Worm (Caenorhabditis elegans) whole organism, L2 larva: Measurements from ENCODE around the gene BE0003N10.1.

ENCODE experiments used
- C34F6.9 ChIP-seq: fragments of 150-350 bp; optimal IDR thresholded peaks from 2 replicates; lab custom pipeline; 2014; ENCODE audit warnings: missing biosample characterization, missing genetic modification characterization
- R02D3.7 ChIP-seq: fragments of 150-350 bp; optimal IDR thresholded peaks from 2 replicates; lab custom pipeline; 2014; ENCODE audit warnings: missing biosample characterization, missing genetic modification characterization
- Y55F3AM.14 ChIP-seq: fragments of 200-800 bp; sonication (Bioruptor generic); optimal IDR thresholded peaks from 2 replicates; lab custom pipeline; 2018; ENCODE audit warnings: mild to moderate bottlenecking, missing genetic modification characterization, missing compliant biosample characterization
- ZK546.5 ChIP-seq: sonication (generic microtip); optimal IDR thresholded peaks from 2 replicates; lab custom pipeline; 2017; ENCODE audit warnings: missing biosample characterization, missing genetic modification characterization
- alr-1 ChIP-seq: fragments of 150-350 bp; optimal IDR thresholded peaks from 2 replicates; lab custom pipeline; 2014; ENCODE audit warnings: missing biosample characterization, missing genetic modification characterization
- aly-2 ChIP-seq: fragments of 150-350 bp; optimal IDR thresholded peaks from 2 replicates; lab custom pipeline; 2014; ENCODE audit warnings: missing biosample characterization, missing genetic modification characterization
- ama-1 ChIP-seq: fragments of 150-350 bp; optimal IDR thresholded peaks from 2 replicates; lab custom pipeline; 2018; ENCODE audit warnings: inconsistent platforms
- blmp-1 ChIP-seq: sonication (generic microtip); optimal IDR thresholded peaks from 2 replicates; lab custom pipeline; 2017; ENCODE audit warnings: missing genetic modification characterization, mild to moderate bottlenecking, missing compliant biosample characterization, antibody characterized with exemption, moderate library complexity; ENCODE audit not compliant: insufficient read depth
- crh-2 ChIP-seq: sonication (generic microtip); optimal IDR thresholded peaks from 2 replicates; lab custom pipeline; 2017; ENCODE audit warnings: missing biosample characterization, missing genetic modification characterization
- dmd-4 ChIP-seq: sonication (generic microtip); optimal IDR thresholded peaks from 2 replicates; lab custom pipeline; 2017; ENCODE audit warnings: missing biosample characterization, missing genetic modification characterization
- elt-1 ChIP-seq: fragments of 150-350 bp; optimal IDR thresholded peaks from 2 replicates; lab custom pipeline; 2014; ENCODE audit warnings: missing biosample characterization, missing genetic modification characterization
- fos-1 ChIP-seq: fragments of 150-350 bp; optimal IDR thresholded peaks from 2 replicates; lab custom pipeline; 2014; ENCODE audit warnings: missing biosample characterization, missing genetic modification characterization
- gmeb-1 ChIP-seq: fragments of 150-350 bp; optimal IDR thresholded peaks from 2 replicates; lab custom pipeline; 2014; ENCODE audit warnings: missing biosample characterization, missing genetic modification characterization
- lin-13 ChIP-seq: fragments of 150-350 bp; optimal IDR thresholded peaks from 2 replicates; lab custom pipeline; 2014; ENCODE audit warnings: missing biosample characterization, missing genetic modification reagents, missing genetic modification characterization
- lin-39 ChIP-seq: fragments of 150-350 bp; optimal IDR thresholded peaks from 2 replicates; lab custom pipeline; 2014; ENCODE audit warnings: missing biosample characterization, missing genetic modification reagents, missing genetic modification characterization
- lsy-2 ChIP-seq, 2 experiments: fragments of 150-350 bp in 1 of 2; sonication (generic microtip) in 1 of 2; optimal IDR thresholded peaks; 2 replicates each; lab custom pipeline; 2014 to 2017; ENCODE audit warnings: missing biosample characterization in 2 of 2, missing genetic modification characterization in 2 of 2
- mab-5 ChIP-seq: fragments of 150-350 bp; optimal IDR thresholded peaks from 2 replicates; lab custom pipeline; 2014; ENCODE audit warnings: missing biosample characterization, missing genetic modification characterization
- nhr-10 ChIP-seq: sonication (generic microtip); optimal IDR thresholded peaks from 2 replicates; lab custom pipeline; 2017; ENCODE audit warnings: missing biosample characterization, missing genetic modification characterization
- nhr-11 ChIP-seq: fragments of 150-350 bp; optimal IDR thresholded peaks from 2 replicates; lab custom pipeline; 2014; ENCODE audit warnings: missing biosample characterization, missing genetic modification characterization
- nhr-12 ChIP-seq: fragments of 150-350 bp; optimal IDR thresholded peaks from 2 replicates; lab custom pipeline; 2014; ENCODE audit warnings: missing biosample characterization, missing genetic modification characterization
- nhr-129 ChIP-seq: fragments of 150-350 bp; optimal IDR thresholded peaks from 2 replicates; lab custom pipeline; 2014; ENCODE audit warnings: missing biosample characterization, missing genetic modification characterization
- nhr-21 ChIP-seq: fragments of 150-350 bp; optimal IDR thresholded peaks from 2 replicates; lab custom pipeline; 2014; ENCODE audit warnings: missing biosample characterization, missing genetic modification characterization
- nhr-23 ChIP-seq: fragments of 150-350 bp; optimal IDR thresholded peaks from 2 replicates; lab custom pipeline; 2014; ENCODE audit warnings: missing biosample characterization, missing genetic modification reagents, missing genetic modification characterization
- nhr-25 ChIP-seq: fragments of 150-350 bp; sonication (generic microtip); optimal IDR thresholded peaks from 3 replicates; lab custom pipeline; 2014; ENCODE audit warnings: missing biosample characterization, missing genetic modification characterization
- nhr-6 ChIP-seq: fragments of 150-350 bp; optimal IDR thresholded peaks from 2 replicates; lab custom pipeline; 2014; ENCODE audit warnings: missing biosample characterization, missing genetic modification characterization
- nhr-77 ChIP-seq: fragments of 150-350 bp; optimal IDR thresholded peaks from 2 replicates; lab custom pipeline; 2014; ENCODE audit warnings: missing biosample characterization, missing genetic modification characterization
- peb-1 ChIP-seq: fragments of 150-350 bp; optimal IDR thresholded peaks from 2 replicates; lab custom pipeline; 2014; ENCODE audit warnings: missing biosample characterization, missing genetic modification characterization
- sem-4 ChIP-seq: fragments of 150-350 bp; optimal IDR thresholded peaks from 2 replicates; lab custom pipeline; 2014; ENCODE audit warnings: missing biosample characterization, missing genetic modification reagents, missing genetic modification characterization
- skn-1 ChIP-seq: sonication (generic microtip); optimal IDR thresholded peaks from 2 replicates; lab custom pipeline; 2017; ENCODE audit warnings: missing biosample characterization, missing genetic modification characterization
- sma-3 ChIP-seq: sonication (generic microtip); optimal IDR thresholded peaks from 2 replicates; lab custom pipeline; 2016; ENCODE audit warnings: missing genetic modification reagents, missing genetic modification characterization, missing compliant biosample characterization
- sma-9 ChIP-seq, 2 experiments: fragments of 150-350 bp in 1 of 2; sonication (generic microtip) in 1 of 2; optimal IDR thresholded peaks; 2 replicates each; lab custom pipeline; 2014 to 2016; ENCODE audit warnings: missing genetic modification characterization in 2 of 2, mild to moderate bottlenecking in 1 of 2, missing biosample characterization in 1 of 2, missing compliant biosample characterization in 1 of 2, missing genetic modification reagents in 1 of 2, moderate library complexity in 1 of 2
- snpc-4 ChIP-seq: fragments of 150-350 bp; optimal IDR thresholded peaks from 2 replicates; lab custom pipeline; 2014; ENCODE audit warnings: missing biosample characterization, missing genetic modification characterization
- unc-55 ChIP-seq: fragments of 150-350 bp; sonication (generic microtip); optimal IDR thresholded peaks from 3 replicates; lab custom pipeline; 2014; ENCODE audit warnings: missing biosample characterization, missing genetic modification reagents, missing genetic modification characterization
- zag-1 ChIP-seq: fragments of 150-350 bp; optimal IDR thresholded peaks from 2 replicates; lab custom pipeline; 2014; ENCODE audit warnings: missing biosample characterization, missing genetic modification characterization
- ztf-1 ChIP-seq: fragments of 200-800 bp; sonication (Bioruptor generic); conservative IDR thresholded peaks from 2 replicates; pipeline ENCODE4 v1.3.6; 2022; ENCODE audit warnings: missing genetic modification characterization, missing compliant biosample characterization
- ztf-11 ChIP-seq: sonication (generic microtip); optimal IDR thresholded peaks from 2 replicates; lab custom pipeline; 2017; ENCODE audit warnings: missing biosample characterization, missing genetic modification characterization
- ztf-4 ChIP-seq: fragments of 150-350 bp; optimal IDR thresholded peaks from 2 replicates; lab custom pipeline; 2014; ENCODE audit warnings: missing biosample characterization, missing genetic modification characterization

BE0003N10.1 gene

DNA sequence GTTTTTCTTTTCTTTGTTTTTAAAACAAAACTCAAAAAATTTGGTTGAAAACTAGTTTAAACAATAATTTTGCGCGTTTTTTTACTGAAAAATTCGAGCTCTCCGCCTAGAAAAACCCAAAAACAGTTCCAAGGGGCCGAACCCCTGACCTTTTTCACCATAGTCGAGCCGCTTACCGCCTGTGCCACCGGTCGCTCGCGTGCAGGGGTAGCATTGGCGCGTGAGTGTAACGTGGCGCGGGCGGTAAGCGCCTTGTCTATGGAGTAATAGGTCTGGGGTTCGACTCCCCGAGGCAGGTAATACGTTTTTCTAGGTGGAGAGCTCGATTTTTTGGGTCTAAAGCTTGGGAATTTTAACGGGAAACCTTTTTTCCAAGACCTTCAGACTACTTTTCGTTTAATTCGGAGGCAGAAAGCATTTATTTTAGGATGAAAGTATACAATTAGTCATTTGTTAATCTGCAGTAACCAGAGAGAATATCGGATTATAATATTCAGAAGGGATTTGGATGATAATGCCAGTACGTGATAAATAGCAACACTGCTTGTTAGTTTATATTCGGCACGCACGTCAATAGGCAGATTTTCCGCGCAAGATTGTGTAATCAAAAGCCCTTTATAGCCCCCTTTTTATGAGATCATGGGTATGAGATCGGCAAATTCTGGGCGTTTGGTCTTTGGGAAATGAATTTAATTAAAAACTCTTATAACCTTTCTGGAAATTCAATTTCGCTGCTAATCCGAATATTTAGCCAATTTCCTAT lies 30.0 kb upstream of the BE0003N10.1 start:
- TF ChIP-seq gmeb-1 (tag; lab: Kevin White, UChicago) (no peak), lsy-2 (tag; optimal IDR thresholded peaks at IDR 0.05; lab: Kevin White, UChicago) (no peak), skn-1 (no peak), ztf-1 (GFP tag; lab: Robert Waterston, UW) (no peak), dmd-4 (no peak), nhr-6 (tag; lab: Kevin White, UChicago) (no peak), nhr-12 (tag; lab: Kevin White, UChicago) (no peak), snpc-4 (tag; lab: Kevin White, UChicago) (no peak), nhr-23 (tag; lab: Kevin White, UChicago) (no peak), R02D3.7 (no peak), alr-1 (tag; lab: Kevin White, UChicago) (no peak), nhr-21 (tag; lab: Kevin White, UChicago) (no peak), elt-1 (no peak), C34F6.9 (tag; lab: Kevin White, UChicago) (no peak), lin-13 (GFP tag; lab: Kevin White, UChicago) (no peak), lin-39 (tag; lab: Kevin White, UChicago) (no peak), ztf-11 (no peak), sem-4 (tag; lab: Kevin White, UChicago) (no peak), ZK546.5 (tag; lab: Kevin White, UChicago) (no peak), nhr-77 (tag; lab: Kevin White, UChicago) (no peak)

DNA sequence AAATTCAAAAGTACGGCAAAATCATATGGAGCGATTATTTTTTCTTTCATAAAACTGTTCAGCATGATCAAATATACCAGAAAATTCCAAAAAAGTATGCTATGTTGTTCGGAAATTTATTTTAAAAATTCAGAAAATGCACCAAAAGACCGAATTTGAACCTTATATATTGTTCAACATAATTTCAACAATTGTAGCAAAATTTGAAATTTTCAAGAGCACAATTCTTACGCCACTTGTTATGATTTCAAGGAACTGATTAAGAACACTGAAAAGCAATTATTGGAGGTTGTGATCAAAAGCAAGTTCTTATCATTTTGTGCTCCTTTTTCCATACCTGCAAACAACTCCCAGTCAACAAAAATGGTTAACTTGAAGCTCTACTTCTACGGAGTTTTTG lies 29.2 kb upstream of the BE0003N10.1 start, which contains the start of gene clc-27:
Gene clc-27, plus strand, starts transcription at position 301 of the 400 bp plus-strand sequence.
- no peak for TF ChIP-seq Y55F3AM.14 (GFP tag; lab: Kevin White, UChicago)
- no peak for TF ChIP-seq ama-1 (lab: Kevin White, UChicago)
- TF ChIP-seq lin-13 (GFP tag; lab: Kevin White, UChicago), result no peak
- no peak for TF ChIP-seq unc-55
- no peak for TF ChIP-seq nhr-25 (tag; lab: Kevin White, UChicago)
- TF ChIP-seq elt-1, result no peak
- no peak for TF ChIP-seq nhr-23 (tag; lab: Kevin White, UChicago)
- TF ChIP-seq sem-4 (tag; lab: Kevin White, UChicago), result no peak
- TF ChIP-seq fos-1, result no peak
- no peak for TF ChIP-seq snpc-4 (tag; lab: Kevin White, UChicago)
- TF ChIP-seq R02D3.7, result no peak
- TF ChIP-seq blmp-1 (tag; lab: Kevin White, UChicago), result no peak

DNA sequence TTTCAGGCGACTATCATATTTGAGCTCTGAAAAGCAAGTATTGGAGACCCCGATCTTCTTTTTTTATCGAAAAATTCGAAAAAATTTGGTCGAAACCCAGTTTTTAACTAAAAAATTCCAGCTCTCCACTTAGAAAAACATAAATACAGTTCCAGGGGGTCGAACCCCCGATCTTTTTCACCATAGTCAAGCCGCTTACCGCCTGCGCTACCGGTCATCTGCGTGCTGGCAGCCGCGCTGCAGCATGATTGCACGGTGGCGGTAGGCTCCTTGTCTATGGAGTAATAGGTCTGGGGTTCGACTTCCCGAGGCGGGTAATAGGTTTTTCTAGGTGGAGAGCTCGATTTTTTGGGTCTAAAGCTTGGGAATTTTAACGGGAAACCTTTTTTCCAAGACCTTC lies 27.5 kb upstream of the BE0003N10.1 start, which contains the start of gene clc-24:
Gene clc-24, plus strand, starts transcription at position 263 of the 400 bp plus-strand sequence.
- no peak for TF ChIP-seq snpc-4 (tag; lab: Kevin White, UChicago)
- no peak for TF ChIP-seq zag-1 (tag; lab: Kevin White, UChicago)
- TF ChIP-seq nhr-11 (tag; lab: Kevin White, UChicago), result no peak
- no peak for TF ChIP-seq sma-3
- TF ChIP-seq nhr-21 (tag; lab: Kevin White, UChicago), result no peak
- no peak for TF ChIP-seq ztf-1 (GFP tag; lab: Robert Waterston, UW)
- no peak for TF ChIP-seq nhr-10
- TF ChIP-seq C34F6.9 (tag; lab: Kevin White, UChicago), result no peak
- no peak for TF ChIP-seq nhr-12 (tag; lab: Kevin White, UChicago)
- no peak for TF ChIP-seq lin-39 (tag; lab: Kevin White, UChicago)
- no peak for TF ChIP-seq ZK546.5 (tag; lab: Kevin White, UChicago)
- TF ChIP-seq nhr-23 (tag; lab: Kevin White, UChicago), result no peak
- TF ChIP-seq sem-4 (tag; lab: Kevin White, UChicago), result no peak
- no peak for TF ChIP-seq crh-2 (tag; lab: Kevin White, UChicago)
- no peak for TF ChIP-seq mab-5
- TF ChIP-seq gmeb-1 (tag; lab: Kevin White, UChicago), result no peak

DNA sequence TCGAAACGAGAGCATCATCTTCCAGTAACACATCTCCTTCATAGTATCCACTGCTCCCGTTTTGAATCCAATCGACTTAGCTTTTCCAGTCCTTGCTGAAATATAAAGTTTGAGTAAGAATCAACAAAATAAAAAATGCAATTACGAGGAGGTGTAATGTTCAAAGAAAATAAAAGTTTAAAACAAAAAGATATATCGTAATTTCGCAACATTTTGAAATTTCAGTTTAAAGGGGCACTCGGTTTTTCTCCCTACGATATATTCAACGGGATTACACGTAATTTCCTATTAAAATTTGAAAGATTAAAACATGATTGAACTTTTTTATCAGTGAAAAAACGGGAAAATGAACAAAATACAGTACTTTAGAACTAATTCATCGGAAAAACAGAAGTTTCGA lies 21.2 kb upstream of the BE0003N10.1 start, which contains the start of gene Y34F4.3:
Gene Y34F4.3, minus strand, starts transcription at position 101 of the 400 bp plus-strand sequence.
- TF ChIP-seq ztf-4, result no peak
- no peak for TF ChIP-seq peb-1 (tag; lab: Kevin White, UChicago)
- no peak for TF ChIP-seq alr-1 (tag; lab: Kevin White, UChicago)
- no peak for TF ChIP-seq sem-4 (tag; lab: Kevin White, UChicago)
- no peak for TF ChIP-seq sma-9 (GFP tag; optimal IDR thresholded peaks at IDR 0.05; lab: Kevin White, UChicago)
- TF ChIP-seq sma-9 (tag; optimal IDR thresholded peaks at IDR 0.05; lab: Kevin White, UChicago), result no peak
- no peak for TF ChIP-seq lin-13 (GFP tag; lab: Kevin White, UChicago)
- no peak for TF ChIP-seq aly-2 (tag; lab: Kevin White, UChicago)
- no peak for TF ChIP-seq nhr-129 (tag; lab: Kevin White, UChicago)
- TF ChIP-seq crh-2 (tag; lab: Kevin White, UChicago), result no peak
